Fruit fly (Drosophila melanogaster): Measurements from ENCODE around the gene CG12420.

DNA sequence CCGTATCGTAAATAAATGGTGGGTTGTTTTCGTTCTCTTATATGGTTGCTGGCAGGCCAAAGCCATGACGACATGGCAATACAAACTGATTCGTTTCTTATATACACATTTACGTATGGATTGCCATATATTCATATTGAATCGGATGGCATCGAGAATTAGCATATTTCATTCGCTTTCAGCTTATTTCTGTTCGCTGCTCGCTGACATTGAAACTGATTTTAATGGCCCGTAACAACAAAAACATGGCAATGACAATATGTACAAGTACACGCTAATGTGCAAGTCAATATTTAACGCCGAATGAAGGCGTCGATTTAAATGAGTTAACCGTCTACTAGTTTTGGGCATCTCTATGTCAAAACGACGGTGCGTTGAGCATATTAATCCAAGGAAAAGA is 36.5 kb upstream of the CG12420 start:
- TF ChIP-seq Gug (GFP tag; IDR thresholded peaks at IDR 0.05) (no peak), OdsH (GFP tag; optimal IDR thresholded peaks at IDR 0.05) (no peak), Eip75B (GFP tag; optimal IDR thresholded peaks at IDR 0.05) (no peak), CG10669 (GFP tag; optimal IDR thresholded peaks at IDR 0.05) (no peak), eg (GFP tag; IDR thresholded peaks at IDR 0.05) (no peak), Blimp-1 (GFP tag; optimal IDR thresholded peaks at IDR 0.05) (peak; percentile 21), pdm3 (GFP tag; optimal IDR thresholded peaks at IDR 0.05) (no peak), cyc (GFP tag; optimal IDR thresholded peaks at IDR 0.05) (no peak), CG34406 (GFP tag; optimal IDR thresholded peaks at IDR 0.05) (no peak), Eip93F (GFP tag; optimal IDR thresholded peaks at IDR 0.05) (no peak), Sox15 (GFP tag; optimal IDR thresholded peaks at IDR 0.05) (no peak), CG16779 (tag; optimal IDR thresholded peaks at IDR 0.05) (no peak), fd59A (GFP tag; optimal IDR thresholded peaks at IDR 0.05) (no peak)

All from whole organism, prepupa.